Worm (Caenorhabditis elegans) whole organism, mixed stage, embryonic: ENCODE results near the gene ubh-3.

Experiments used
- blmp-1 ChIP-seq: fragments of 150-350 bp; optimal IDR thresholded peaks from 2 replicates; lab custom pipeline; 2014; ENCODE audit warnings: missing biosample characterization, missing genetic modification characterization
- ces-1 ChIP-seq: fragments of 150-350 bp; optimal IDR thresholded peaks from 2 replicates; lab custom pipeline; 2014; ENCODE audit warnings: missing biosample characterization, missing genetic modification reagents, missing genetic modification characterization
- lin-13 ChIP-seq: fragments of 150-350 bp; optimal IDR thresholded peaks from 2 replicates; lab custom pipeline; 2014; ENCODE audit warnings: missing biosample characterization, missing genetic modification characterization
- lin-32 ChIP-seq: fragments of 200-800 bp; sonication (Bioruptor generic); optimal IDR thresholded peaks from 2 replicates; lab custom pipeline; 2018; ENCODE audit warnings: mild to moderate bottlenecking, missing genetic modification characterization, missing compliant biosample characterization
- mls-2 ChIP-seq: sonication (generic microtip); optimal IDR thresholded peaks from 2 replicates; lab custom pipeline; 2016; ENCODE audit warnings: mild to moderate bottlenecking, missing genetic modification characterization, moderate library complexity, missing compliant biosample characterization
- nhr-12 ChIP-seq: fragments of 150-350 bp; optimal IDR thresholded peaks from 2 replicates; lab custom pipeline; 2014; ENCODE audit warnings: missing biosample characterization, missing genetic modification characterization
- nhr-237 ChIP-seq: fragments of 150-350 bp; optimal IDR thresholded peaks from 2 replicates; lab custom pipeline; 2014; ENCODE audit warnings: missing biosample characterization, missing genetic modification characterization
- nhr-76 ChIP-seq: sonication (generic microtip); optimal IDR thresholded peaks from 2 replicates; lab custom pipeline; 2017; ENCODE audit warnings: missing biosample characterization, missing genetic modification characterization
- pha-4 ChIP-seq: fragments of 150-350 bp; optimal IDR thresholded peaks from 2 replicates; lab custom pipeline; 2018; ENCODE audit warnings: missing biosample characterization, missing genetic modification reagents, missing genetic modification characterization
- snpc-4 ChIP-seq: fragments of 150-350 bp; optimal IDR thresholded peaks from 2 replicates; lab custom pipeline; 2014; ENCODE audit warnings: missing biosample characterization, missing genetic modification characterization
- tbx-8 ChIP-seq: fragments of 200-800 bp; sonication (Bioruptor generic); optimal IDR thresholded peaks from 2 replicates; lab custom pipeline; 2018; ENCODE audit warnings: mild to moderate bottlenecking, missing genetic modification characterization, moderate library complexity, missing compliant biosample characterization
- unc-39 ChIP-seq: fragments of 150-350 bp; optimal IDR thresholded peaks from 2 replicates; lab custom pipeline; 2014; ENCODE audit warnings: missing biosample characterization, missing genetic modification characterization
- unc-62 ChIP-seq: fragments of 150-350 bp; optimal IDR thresholded peaks from 2 replicates; lab custom pipeline; 2014; ENCODE audit warnings: missing biosample characterization, missing genetic modification reagents, missing genetic modification characterization
- ztf-11 ChIP-seq: fragments of 150-350 bp; optimal IDR thresholded peaks from 2 replicates; lab custom pipeline; 2014; ENCODE audit warnings: missing biosample characterization, missing genetic modification characterization

- TF ChIP-seq nhr-12 (tag; lab: Kevin White, UChicago) (no peak), lin-13 (tag; lab: Kevin White, UChicago) (no peak), nhr-237 (tag; lab: Kevin White, UChicago) (no peak), lin-32 (GFP tag; lab: Kevin White, UChicago) (no peak), nhr-76 (tag; lab: Kevin White, UChicago) (no peak), blmp-1 (tag; lab: Kevin White, UChicago) (no peak), ztf-11 (tag; lab: Kevin White, UChicago) (no peak), snpc-4 (no peak), tbx-8 (GFP tag; lab: Kevin White, UChicago) (no peak), mls-2 (tag; lab: Kevin White, UChicago) (no peak), unc-62 (GFP tag; lab: Kevin White, UChicago) (peak; percentile 3), ces-1 (GFP tag; lab: Kevin White, UChicago) (no peak), unc-39 (no peak), pha-4 (no peak)
Measured at ce11 chrV:6456903-6457302, 51.7 kb downstream of the ubh-3 start.
